Fruit fly (Drosophila melanogaster) whole organism, embryonic: Measurements from ENCODE around the gene Rad60.
A peak's percentile ranks its signal among the peaks of the same experiment; 100 is the strongest.

Experiments
- Atf3 ChIP-seq: fragments of 200-800 bp; sonication (Bioruptor generic); optimal IDR thresholded peaks from 3 replicates; lab custom pipeline; 2016; ENCODE audit warnings: missing biosample characterization, missing genetic modification characterization
- CG10321 ChIP-seq: fragments of 200-800 bp; sonication (Bioruptor generic); IDR thresholded peaks from 2 replicates; pipeline ENCODE4 v1.3.6; 2022; ENCODE audit warnings: missing biosample characterization, missing genetic modification characterization
- CG11723 ChIP-seq: fragments of 200-800 bp; sonication (Bioruptor generic); optimal IDR thresholded peaks from 2 replicates; lab custom pipeline; 2017; ENCODE audit warnings: missing biosample characterization, mild to moderate bottlenecking, missing genetic modification characterization
- CG12155 ChIP-seq: fragments of 200-800 bp; sonication (Bioruptor generic); optimal IDR thresholded peaks from 3 replicates; lab custom pipeline; 2016; ENCODE audit warnings: missing biosample characterization, missing genetic modification characterization
- CG12391 ChIP-seq: fragments of 200-800 bp; sonication (Bioruptor generic); optimal IDR thresholded peaks from 3 replicates; lab custom pipeline; 2018; ENCODE audit warnings: missing biosample characterization, mild to moderate bottlenecking, missing genetic modification characterization, moderate library complexity
- CG12744 ChIP-seq: fragments of 200-800 bp; sonication (Bioruptor generic); optimal IDR thresholded peaks from 2 replicates; lab custom pipeline; 2016; ENCODE audit warnings: missing biosample characterization, missing genetic modification characterization
- CG12769 ChIP-seq: fragments of 200-800 bp; sonication (Bioruptor generic); optimal IDR thresholded peaks from 2 replicates; lab custom pipeline; 2019; ENCODE audit warnings: missing biosample characterization, mild to moderate bottlenecking, missing genetic modification characterization, moderate library complexity
- CG13287 ChIP-seq: fragments of 200-800 bp; sonication (Bioruptor generic); IDR thresholded peaks from 2 replicates; pipeline ENCODE4 v1.3.6; 2022; ENCODE audit warnings: missing biosample characterization, missing genetic modification characterization; ENCODE audit not compliant: partially characterized antibody
- CG14710 ChIP-seq: fragments of 200-800 bp; sonication (Bioruptor generic); optimal IDR thresholded peaks from 3 replicates; lab custom pipeline; 2019; ENCODE audit warnings: missing biosample characterization, mild to moderate bottlenecking, missing genetic modification characterization, moderate library complexity
- CG15601 ChIP-seq: fragments of 200-800 bp; sonication (Bioruptor generic); optimal IDR thresholded peaks from 3 replicates; lab custom pipeline; 2019; ENCODE audit warnings: missing biosample characterization, mild to moderate bottlenecking, missing genetic modification characterization, moderate library complexity
- CG18011 ChIP-seq: fragments of 200-800 bp; sonication (Bioruptor generic); optimal IDR thresholded peaks from 2 replicates; lab custom pipeline; 2017; ENCODE audit warnings: missing biosample characterization, missing genetic modification characterization, mild to moderate bottlenecking, moderate library complexity, missing genotype
- CG18764 ChIP-seq: fragments of 200-800 bp; sonication (Bioruptor generic); optimal IDR thresholded peaks from 3 replicates; lab custom pipeline; 2016; ENCODE audit warnings: missing biosample characterization, missing genetic modification characterization
- CG31441 ChIP-seq: fragments of 200-800 bp; sonication (Bioruptor generic); IDR thresholded peaks from 2 replicates; pipeline ENCODE4 v1.3.6; 2022; ENCODE audit warnings: missing biosample characterization, missing genetic modification characterization
- CG3847 ChIP-seq: fragments of 200-800 bp; sonication (Bioruptor generic); IDR thresholded peaks from 2 replicates; pipeline ENCODE4 v1.3.6; 2022; ENCODE audit warnings: missing biosample characterization, missing genetic modification characterization
- CG43689 ChIP-seq: fragments of 200-800 bp; sonication (Bioruptor generic); IDR thresholded peaks from 2 replicates; pipeline ENCODE4 v1.3.6; 2022; ENCODE audit warnings: missing biosample characterization, missing genetic modification characterization
- CG4424 ChIP-seq: fragments of 200-800 bp; sonication (Bioruptor generic); optimal IDR thresholded peaks from 3 replicates; lab custom pipeline; 2016; ENCODE audit warnings: missing biosample characterization, missing genetic modification characterization
- CG4854 ChIP-seq: fragments of 200-800 bp; sonication (Bioruptor generic); optimal IDR thresholded peaks from 2 replicates; lab custom pipeline; 2016; ENCODE audit warnings: missing biosample characterization, missing genetic modification characterization, inconsistent platforms
- CG8089 ChIP-seq: fragments of 200-800 bp; sonication (Bioruptor generic); optimal IDR thresholded peaks from 3 replicates; lab custom pipeline; 2016; ENCODE audit warnings: missing biosample characterization, missing genetic modification characterization
- CG8478 ChIP-seq: fragments of >200 bp; optimal IDR thresholded peaks from 2 replicates; lab custom pipeline; 2018
- CG9437 ChIP-seq: fragments of 200-800 bp; sonication (Bioruptor generic); optimal IDR thresholded peaks from 2 replicates; lab custom pipeline; 2018; ENCODE audit warnings: missing biosample characterization, mild to moderate bottlenecking, missing genetic modification characterization
- CG9727 ChIP-seq: fragments of 200-800 bp; sonication (Bioruptor generic); optimal IDR thresholded peaks from 3 replicates; lab custom pipeline; 2017; ENCODE audit warnings: missing biosample characterization, mild to moderate bottlenecking, missing genetic modification characterization
- CG9817 ChIP-seq: fragments of 200-800 bp; sonication (Bioruptor generic); optimal IDR thresholded peaks from 2 replicates; lab custom pipeline; 2018; ENCODE audit warnings: missing biosample characterization, mild to moderate bottlenecking, missing genetic modification characterization, moderate library complexity
- CG9876 ChIP-seq: fragments of 200-800 bp; sonication (Bioruptor generic); optimal IDR thresholded peaks from 2 replicates; lab custom pipeline; 2016; ENCODE audit warnings: missing biosample characterization, missing genetic modification characterization
- Dbx ChIP-seq: fragments of 200-800 bp; sonication (Bioruptor generic); IDR thresholded peaks from 3 replicates; pipeline ENCODE4 v1.3.6; 2022; ENCODE audit warnings: missing biosample characterization, missing genetic modification characterization
- Dfd ChIP-seq, 2 experiments: fragments of >200 bp; optimal IDR thresholded peaks; 2 replicates each; lab custom pipeline; 2017; ENCODE audit warnings: missing biosample characterization in 2 of 2, missing genetic modification characterization in 2 of 2
- Drgx ChIP-seq: fragments of 200-800 bp; sonication (Bioruptor generic); IDR thresholded peaks from 2 replicates; pipeline ENCODE4 v1.3.6; 2022; ENCODE audit warnings: missing biosample characterization, missing genetic modification characterization
- Ets65A ChIP-seq: fragments of 200-800 bp; sonication (Bioruptor generic); peaks from one replicate; lab custom pipeline; 2016; ENCODE audit warnings: missing biosample characterization, missing genetic modification characterization
- GATAe ChIP-seq: fragments of 200-800 bp; sonication (Bioruptor generic); conservative IDR thresholded peaks from 2 replicates; pipeline ENCODE4 v1.3.6; 2022; ENCODE audit warnings: missing biosample characterization, missing genetic modification characterization
- Neu2 ChIP-seq: fragments of 200-800 bp; sonication (Bioruptor generic); optimal IDR thresholded peaks from 3 replicates; lab custom pipeline; 2016; ENCODE audit warnings: missing biosample characterization, missing genetic modification characterization, borderline replicate concordance
- Nf-YB ChIP-seq: fragments of 200-800 bp; sonication (Bioruptor generic); optimal IDR thresholded peaks from 3 replicates; lab custom pipeline; 2019; ENCODE audit warnings: missing biosample characterization, mild to moderate bottlenecking, missing genetic modification characterization, moderate library complexity
- Nf-YC ChIP-seq: fragments of 200-800 bp; optimal IDR thresholded peaks from 3 replicates; lab custom pipeline; 2019; ENCODE audit warnings: missing biosample characterization, mild to moderate bottlenecking, missing genetic modification characterization, moderate library complexity
- Pdp1 ChIP-seq, 2 experiments: fragments of 200-800 bp; sonication (Bioruptor generic); optimal IDR thresholded peaks; 3 replicates each; lab custom pipeline; 2016; ENCODE audit warnings: missing biosample characterization in 2 of 2, missing genetic modification characterization in 2 of 2, mild to moderate bottlenecking in 1 of 2, moderate library complexity in 1 of 2
- Stat92E ChIP-seq, 3 experiments: fragments of >200 bp in 2 of 3; fragments of 200-800 bp in 1 of 3; sonication (Bioruptor generic) in 1 of 3; optimal IDR thresholded peaks; 2 replicates each; lab custom pipeline; 2017 to 2019; ENCODE audit warnings: missing biosample characterization in 3 of 3, missing genetic modification characterization in 3 of 3, mild to moderate bottlenecking in 1 of 3, moderate library complexity in 1 of 3
- ase ChIP-seq: fragments of 200-800 bp; sonication (Bioruptor generic); IDR thresholded peaks from 3 replicates; pipeline ENCODE4 v1.3.6; 2022; ENCODE audit warnings: missing biosample characterization, missing genetic modification characterization
- bbx ChIP-seq: fragments of 200-800 bp; sonication (Bioruptor generic); IDR thresholded peaks from 2 replicates; pipeline ENCODE4 v1.3.6; 2022; ENCODE audit warnings: missing biosample characterization, missing genetic modification characterization; ENCODE audit not compliant: partially characterized antibody
- fd3F ChIP-seq: fragments of 200-800 bp; sonication (Bioruptor generic); optimal IDR thresholded peaks from 2 replicates; lab custom pipeline; 2018; ENCODE audit warnings: missing biosample characterization, mild to moderate bottlenecking, missing genetic modification characterization, moderate library complexity
- gem ChIP-seq: fragments of 200-800 bp; sonication (Bioruptor generic); optimal IDR thresholded peaks from 2 replicates; lab custom pipeline; 2019; ENCODE audit warnings: missing biosample characterization, mild to moderate bottlenecking, missing genetic modification characterization, moderate library complexity
- jigr1 ChIP-seq: fragments of 200-800 bp; sonication (Bioruptor generic); IDR thresholded peaks from 3 replicates; pipeline ENCODE4 v1.3.6; 2022; ENCODE audit warnings: missing biosample characterization, missing genetic modification characterization
- klu ChIP-seq: fragments of 200-800 bp; sonication (Bioruptor generic); IDR thresholded peaks from 2 replicates; pipeline ENCODE4 v1.3.6; 2022; ENCODE audit warnings: missing biosample characterization, missing genetic modification characterization
- lov ChIP-seq, 2 experiments: fragments of 200-800 bp in 1 of 2; fragments of >200 bp in 1 of 2; sonication (Bioruptor generic) in 1 of 2; IDR thresholded peaks in 1 of 2; optimal IDR thresholded peaks in 1 of 2; 2 replicates in 1 of 2; 3 replicates in 1 of 2; pipeline versions ENCODE4 v1.3.6 to Lab custom; 2017 to 2022; ENCODE audit warnings: missing biosample characterization in 1 of 2, missing genetic modification characterization in 1 of 2
- peb ChIP-seq: fragments of 200-800 bp; sonication (Bioruptor generic); IDR thresholded peaks from 2 replicates; pipeline ENCODE4 v1.3.6; 2022; ENCODE audit warnings: missing biosample characterization, missing genetic modification characterization
- pita ChIP-seq: fragments of 200-800 bp; sonication (Bioruptor generic); optimal IDR thresholded peaks from 2 replicates; lab custom pipeline; 2017; ENCODE audit warnings: missing biosample characterization, mild to moderate bottlenecking, missing genetic modification characterization
- salm ChIP-seq: fragments of 200-800 bp; sonication (Bioruptor generic); optimal IDR thresholded peaks from 2 replicates; lab custom pipeline; 2018; ENCODE audit warnings: missing biosample characterization, mild to moderate bottlenecking, missing genetic modification characterization
- sim ChIP-seq: fragments of 200-800 bp; sonication (Bioruptor generic); IDR thresholded peaks from 2 replicates; pipeline ENCODE4 v1.3.6; 2022; ENCODE audit warnings: missing biosample characterization, missing genetic modification characterization
- sr ChIP-seq: fragments of 200-800 bp; sonication (Bioruptor generic); IDR thresholded peaks from 3 replicates; pipeline ENCODE4 v1.3.6; 2022; ENCODE audit warnings: missing biosample characterization, missing genetic modification characterization
- twi ChIP-seq: fragments of 200-800 bp; optimal IDR thresholded peaks from 2 replicates; lab custom pipeline; 2019; ENCODE audit warnings: missing biosample characterization, mild to moderate bottlenecking, missing genetic modification characterization, moderate library complexity

The Rad60 gene

DNA sequence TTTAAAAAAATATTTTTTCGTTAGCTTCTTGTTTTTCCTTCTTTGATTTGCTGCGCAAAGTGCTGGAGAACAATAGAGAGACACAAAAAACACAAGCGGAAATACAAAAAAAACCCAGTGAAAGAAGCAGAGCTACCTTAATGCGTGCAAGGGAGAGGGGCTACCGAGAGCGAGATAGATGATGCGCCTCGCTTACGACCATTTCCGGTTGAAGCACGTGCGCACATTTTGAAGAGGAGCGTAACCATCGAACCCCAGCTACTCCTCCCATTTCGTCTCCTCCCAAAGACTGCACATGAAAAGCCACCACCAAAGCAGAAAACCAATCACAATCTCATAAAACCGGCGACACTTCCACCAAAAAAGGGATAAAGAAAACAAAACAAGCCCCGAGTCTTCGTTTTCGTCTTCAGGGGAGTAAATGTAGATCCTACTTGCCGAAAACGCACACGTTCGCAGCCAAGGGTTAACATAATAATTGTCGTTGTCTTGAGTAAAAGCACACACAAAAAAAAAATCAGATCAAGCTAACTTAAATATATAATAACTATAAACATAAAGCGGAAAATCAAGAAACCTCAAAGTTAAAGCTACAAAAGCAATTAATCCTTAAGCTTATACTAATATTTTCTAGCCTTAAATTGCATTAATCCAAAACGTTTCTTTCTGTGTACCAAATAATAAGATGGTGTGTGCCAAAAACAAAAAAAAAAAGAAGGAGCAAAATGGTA is 46.0 kb upstream of the Rad60 start (continued):
- TF ChIP-seq Neu2 (GFP tag; lab: Kevin White, UChicago) (no peak), CG12769 (tag; lab: Kevin White, UChicago) (no peak), CG12155 (GFP tag; lab: Kevin White, UChicago) (no peak), CG9727 (peak; percentile 60), CG3847 (no peak), CG9876 (no peak), CG15601 (tag; lab: Kevin White, UChicago) (no peak), gem (peak; percentile 72), CG13287 (no peak), GATAe (GFP tag; lab: Robert Waterston, UW) (no peak), CG10321 (peak; percentile 43; the same call in 1 of the 2 replicates), jigr1 (GFP tag; lab: Robert Waterston, UW) (no peak), bbx (GFP tag; lab: Robert Waterston, UW) (no peak), Dbx (no peak), klu (no peak), CG12391 (tag; lab: Kevin White, UChicago) (peak; percentile 51), Ets65A (GFP tag; lab: Kevin White, UChicago) (no peak), salm (no peak), twi (tag; lab: Kevin White, UChicago) (no peak), fd3F (GFP tag; lab: Kevin White, UChicago) (no peak), CG11723 (no peak), CG4854 (GFP tag; lab: Kevin White, UChicago) (no peak), CG14710 (tag; lab: Kevin White, UChicago) (peak; percentile 52), CG31441 (GFP tag; lab: Robert Waterston, UW) (peak; percentile 38; the same call in 1 of the 2 replicates), CG9817 (tag; lab: Kevin White, UChicago) (no peak), CG43689 (GFP tag; lab: Robert Waterston, UW) (no peak), CG8478 (lab: Kevin White, UChicago) (no peak), sim (no peak), Atf3 (no peak), Stat92E (GFP tag; optimal IDR thresholded peaks at IDR 0.05; lab: Kevin White, UChicago) (no peak), pita (GFP tag; lab: Kevin White, UChicago) (no peak), CG4424 (peak; percentile 45)

DNA sequence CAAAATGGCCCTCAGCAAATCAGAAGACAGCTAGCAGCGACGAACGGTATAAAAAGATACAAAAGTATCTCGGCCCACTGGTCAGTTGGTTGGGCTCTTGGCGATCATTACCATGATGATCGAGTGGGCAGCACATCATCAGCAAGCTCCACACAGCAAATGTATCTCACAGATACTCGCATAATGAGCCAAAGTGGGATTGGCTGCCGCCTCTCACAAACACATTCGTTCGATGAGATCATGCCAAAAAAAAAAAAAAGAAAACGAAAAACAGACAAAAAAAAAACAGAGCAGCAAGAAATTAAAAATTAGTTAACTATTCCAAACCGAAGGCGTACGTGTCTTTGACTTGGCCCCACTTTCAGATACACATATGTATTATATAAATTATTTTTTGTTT is 44.9 kb upstream of the Rad60 start:
- TF ChIP-seq CG18764 (GFP tag; lab: Kevin White, UChicago) (no peak), ase (no peak), Dfd (GFP tag; optimal IDR thresholded peaks at IDR 0.05; lab: Kevin White, UChicago) (no peak), Drgx (GFP tag; lab: Robert Waterston, UW) (0 out of 2 replicates have a peak, but pooled peaks have one; percentile 21), sr (GFP tag; lab: Robert Waterston, UW) (peak; percentile 67; the same call in 2 of the 3 replicates), CG8089 (no peak), Nf-YB (GFP tag; lab: Kevin White, UChicago) (peak; percentile 73), peb (GFP tag; lab: Robert Waterston, UW) (no peak), CG9437 (no peak), Pdp1 (GFP tag; optimal IDR thresholded peaks at IDR 0.05; lab: Kevin White, UChicago) (peak in 1 of 2 experiments; percentile 16), Nf-YC (peak; percentile 83), CG18011 (GFP tag; lab: Kevin White, UChicago) (no peak), lov (optimal IDR thresholded peaks at IDR 0.05; lab: Kevin White, UChicago) (no peak), lov (GFP tag; IDR thresholded peaks at IDR 0.05; lab: Robert Waterston, UW) (0 out of 3 replicates have a peak, but pooled peaks have one; percentile 15), CG12744 (GFP tag; lab: Kevin White, UChicago) (no peak)
